Worm (Caenorhabditis elegans): Measurements from ENCODE around the gene col-145.

Gene col-145

ce11 chrV:9160224-9160886, 2.5 kb downstream of the col-145 start, which contains the start of gene col-144:
TSS of gene col-144 (minus strand) at chrV:9160642.
- peak; percentile 38 for TF ChIP-seq blmp-1 (tag; optimal IDR thresholded peaks at IDR 0.05)
- TF ChIP-seq lir-3 (tag; optimal IDR thresholded peaks at IDR 0.05; ENCODE audit: poor library complexity), result no peak
- TF ChIP-seq efl-1 (optimal IDR thresholded peaks at IDR 0.05), result no peak
- peak in 1 of 2 experiments; percentile 82 for TF ChIP-seq efl-1 (GFP tag; optimal IDR thresholded peaks at IDR 0.05 in 1 of 2)
- no peak for TF ChIP-seq sptf-1 (tag; optimal IDR thresholded peaks at IDR 0.05)
- TF ChIP-seq nhr-28 (tag; optimal IDR thresholded peaks at IDR 0.05), result no peak
- no peak for TF ChIP-seq ceh-82 (tag; optimal IDR thresholded peaks at IDR 0.05)
- peak; percentile 13 for TF ChIP-seq ama-1 (optimal IDR thresholded peaks at IDR 0.05)
- TF ChIP-seq snu-23 (GFP tag; optimal IDR thresholded peaks at IDR 0.05), result peak; percentile 59
- peak in 1 of 2 experiments; percentile 26 for TF ChIP-seq lin-35 (GFP tag; optimal IDR thresholded peaks at IDR 0.05)
- TF ChIP-seq elt-3 (tag; optimal IDR thresholded peaks at IDR 0.05), result peak in 2 of 6 experiments; percentile 36 to 39
- no peak for TF ChIP-seq F16B12.6 (tag; optimal IDR thresholded peaks at IDR 0.05)
- peak; percentile 64 for TF ChIP-seq nhr-20 (tag; optimal IDR thresholded peaks at IDR 0.05)
- TF ChIP-seq lin-14 (GFP tag; optimal IDR thresholded peaks at IDR 0.05), result peak; percentile 68
- no peak for TF ChIP-seq Y116A8C.19 (tag; optimal IDR thresholded peaks at IDR 0.05; ENCODE audit: borderline replicate concordance)
- no peak for TF ChIP-seq hpl-2 (GFP tag; optimal IDR thresholded peaks at IDR 0.05)
- TF ChIP-seq pax-3 (tag; optimal IDR thresholded peaks at IDR 0.05), result no peak
- TF ChIP-seq nhr-85 (tag), result peak; percentile 93
- peak; percentile 39; the same call in 1 of the 2 replicates for TF ChIP-seq nhr-19 (GFP tag; conservative IDR thresholded peaks at IDR 0.05)
- TF ChIP-seq nhr-71 (tag; optimal IDR thresholded peaks at IDR 0.05), result peak; percentile 55

DNA sequence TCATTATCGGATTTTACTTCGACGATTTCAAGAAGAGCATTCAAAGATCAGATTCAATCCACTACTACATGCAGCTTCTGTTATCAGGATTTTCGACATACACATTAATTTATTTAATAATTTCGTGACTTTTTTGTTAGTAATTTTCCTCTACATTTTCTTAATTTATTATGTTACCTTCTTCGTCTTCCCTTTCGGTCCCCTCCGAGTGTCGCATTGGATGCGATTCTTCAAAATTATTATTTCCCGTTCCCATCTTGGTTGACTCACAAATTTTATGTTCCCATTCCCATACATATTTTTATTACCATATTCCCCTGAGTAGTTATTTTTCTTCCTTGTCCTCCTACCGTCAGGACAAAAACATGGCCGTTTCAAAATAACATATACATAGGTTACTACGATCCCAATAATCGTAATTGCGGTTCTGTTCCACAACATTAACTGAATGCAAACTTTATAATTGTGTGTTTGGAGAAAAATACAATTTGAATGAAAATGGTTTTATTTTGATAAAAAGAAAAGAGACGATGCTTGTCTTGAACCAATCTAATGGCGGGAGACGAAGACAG, 3.6 kb downstream of the col-145 start:
- peak; percentile 59 for TF ChIP-seq nhr-85 (tag)
- peak; percentile 60 for TF ChIP-seq aly-2 (tag; optimal IDR thresholded peaks at IDR 0.05)
- peak; percentile 7 for TF ChIP-seq nhr-90 (tag; optimal IDR thresholded peaks at IDR 0.05; ENCODE audit: poor library complexity)
- TF ChIP-seq nhr-71 (tag; optimal IDR thresholded peaks at IDR 0.05), result peak; percentile 25

ce11 chrV:9157597-9157996, 5.2 kb downstream of the col-145 start:
- peak; percentile 96 for TF ChIP-seq fkh-10 (GFP tag; optimal IDR thresholded peaks at IDR 0.05)
- peak; percentile 36 for TF ChIP-seq nhr-71 (tag; optimal IDR thresholded peaks at IDR 0.05)
- TF ChIP-seq unc-30 (tag; optimal IDR thresholded peaks at IDR 0.05), result no peak
- no peak for TF ChIP-seq rnt-1 (tag; optimal IDR thresholded peaks at IDR 0.05)
- no peak for TF ChIP-seq aha-1 (tag; optimal IDR thresholded peaks at IDR 0.05)
- no peak for TF ChIP-seq ces-1 (GFP tag; optimal IDR thresholded peaks at IDR 0.05)
- no peak for TF ChIP-seq nhr-90 (tag; optimal IDR thresholded peaks at IDR 0.05; ENCODE audit: poor library complexity)
- TF ChIP-seq ceh-88 (GFP tag; IDR thresholded peaks at IDR 0.05), result no peak
- TF ChIP-seq nhr-47 (tag; optimal IDR thresholded peaks at IDR 0.05), result peak; percentile 41
- TF ChIP-seq pag-3 (tag; optimal IDR thresholded peaks at IDR 0.05; ENCODE audit: borderline replicate concordance, insufficient read depth), result no peak
- TF ChIP-seq skn-1 (tag; optimal IDR thresholded peaks at IDR 0.05), result no peak
- TF ChIP-seq blmp-1 (tag; optimal IDR thresholded peaks at IDR 0.05), result no peak
- TF ChIP-seq pqm-1 (tag; optimal IDR thresholded peaks at IDR 0.05), result no peak
- TF ChIP-seq nhr-12 (tag; optimal IDR thresholded peaks at IDR 0.05), result no peak
- no peak for TF ChIP-seq nhr-237 (tag; optimal IDR thresholded peaks at IDR 0.05)
- TF ChIP-seq ztf-4 (tag; optimal IDR thresholded peaks at IDR 0.05), result no peak
- no peak for TF ChIP-seq zip-4 (GFP tag; optimal IDR thresholded peaks at IDR 0.05)
- TF ChIP-seq nhr-76 (tag; optimal IDR thresholded peaks at IDR 0.05), result no peak
- no peak for TF ChIP-seq snpc-4 (tag; optimal IDR thresholded peaks at IDR 0.05)
- no peak for TF ChIP-seq swsn-7 (tag; optimal IDR thresholded peaks at IDR 0.05)
- TF ChIP-seq lin-14 (GFP tag; optimal IDR thresholded peaks at IDR 0.05), result peak; percentile 39
- no peak for TF ChIP-seq hlh-4 (tag; optimal IDR thresholded peaks at IDR 0.05)
- TF ChIP-seq F16B12.6 (tag; optimal IDR thresholded peaks at IDR 0.05), result no peak
- no peak for TF ChIP-seq unc-98 (GFP tag; IDR thresholded peaks at IDR 0.05)
- no peak for TF ChIP-seq nhr-20 (tag; optimal IDR thresholded peaks at IDR 0.05)
- TF ChIP-seq fkh-8 (tag; optimal IDR thresholded peaks at IDR 0.05), result peak; percentile 24
- no peak for TF ChIP-seq ceh-63 (GFP tag; optimal IDR thresholded peaks at IDR 0.05)
- TF ChIP-seq jun-1 (tag; optimal IDR thresholded peaks at IDR 0.05), result no peak
- no peak for TF ChIP-seq nhr-84 (tag; optimal IDR thresholded peaks at IDR 0.05)
- no peak for TF ChIP-seq mep-1 (tag; optimal IDR thresholded peaks at IDR 0.05)
- no peak for TF ChIP-seq nhr-19 (GFP tag; conservative IDR thresholded peaks at IDR 0.05)
